Worm (Caenorhabditis elegans): ENCODE data around the gene acp-6.

Gene acp-6

DNA sequence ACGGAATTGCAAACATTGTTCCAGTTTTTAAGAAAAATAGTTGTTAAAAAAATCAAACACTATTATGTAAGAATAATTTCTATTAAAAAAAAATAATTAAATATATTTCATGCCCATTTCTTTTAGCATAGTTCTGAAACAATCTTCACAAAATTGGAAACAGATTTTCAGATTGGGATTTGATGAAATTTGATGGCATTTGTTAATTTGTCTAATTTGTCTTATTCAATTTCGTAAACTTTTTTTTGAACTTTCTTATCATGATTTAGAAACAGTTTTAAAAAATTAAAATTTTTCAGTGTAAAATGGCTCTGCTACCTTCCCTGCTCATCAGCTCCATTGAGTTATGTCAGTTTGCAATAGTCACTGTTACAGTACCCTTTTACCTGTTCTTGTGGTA is 21.1 kb downstream of the acp-6 start, which contains the start of gene srv-13:
Gene srv-13, plus strand, starts transcription at position 301 of the 400 bp plus-strand sequence.
- TF ChIP-seq nhr-102 (tag; optimal IDR thresholded peaks at IDR 0.05) = no peak

DNA sequence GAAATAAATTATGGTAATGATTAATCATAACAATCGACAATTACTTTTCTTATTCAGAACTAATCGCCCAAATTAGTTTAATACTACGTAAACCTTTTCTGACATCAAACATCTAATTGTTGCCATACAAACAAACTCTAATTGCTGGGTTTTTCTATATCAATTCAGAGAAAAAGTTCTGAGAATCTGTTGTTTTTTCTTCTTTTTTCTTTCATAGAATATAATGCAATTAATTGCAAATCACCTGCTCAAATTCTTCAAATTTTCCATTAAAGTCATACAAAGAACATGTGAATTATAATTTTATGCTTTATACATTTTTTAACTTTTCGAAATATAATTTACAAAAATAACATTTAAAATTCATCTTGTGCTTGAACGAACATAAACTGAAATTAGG is 22.5 kb downstream of the acp-6 start:
- TF ChIP-seq ceh-44 (GFP tag; IDR thresholded peaks at IDR 0.05) = no peak
- no peak for TF ChIP-seq F44E2.7 (GFP tag; IDR thresholded peaks at IDR 0.05)
- TF ChIP-seq madf-5 (GFP tag; IDR thresholded peaks at IDR 0.05) = no peak
- TF ChIP-seq F26F4.8 (GFP tag; conservative IDR thresholded peaks at IDR 0.05) = no peak
- TF ChIP-seq ceh-82 (tag; optimal IDR thresholded peaks at IDR 0.05) = no peak
- no peak for TF ChIP-seq gei-8 (GFP tag; optimal IDR thresholded peaks at IDR 0.05)
- no peak for TF ChIP-seq nhr-77 (tag; optimal IDR thresholded peaks at IDR 0.05)
- TF ChIP-seq unc-62 (GFP tag; optimal IDR thresholded peaks at IDR 0.05 in 1 of 2) = no peak
- TF ChIP-seq unc-62 (tag; optimal IDR thresholded peaks at IDR 0.05) = no peak
- TF ChIP-seq lin-39 (tag; optimal IDR thresholded peaks at IDR 0.05) = no peak
- TF ChIP-seq nhr-42 (GFP tag; IDR thresholded peaks at IDR 0.05) = no peak
- no peak for TF ChIP-seq nhr-6 (tag; optimal IDR thresholded peaks at IDR 0.05)
- TF ChIP-seq snpc-1.2 (GFP tag; IDR thresholded peaks at IDR 0.05) = no peak
- TF ChIP-seq lin-15B (tag; optimal IDR thresholded peaks at IDR 0.05) = no peak
- no peak for TF ChIP-seq fos-1 (tag; optimal IDR thresholded peaks at IDR 0.05)
- TF ChIP-seq nhr-237 (tag; optimal IDR thresholded peaks at IDR 0.05) = no peak

DNA sequence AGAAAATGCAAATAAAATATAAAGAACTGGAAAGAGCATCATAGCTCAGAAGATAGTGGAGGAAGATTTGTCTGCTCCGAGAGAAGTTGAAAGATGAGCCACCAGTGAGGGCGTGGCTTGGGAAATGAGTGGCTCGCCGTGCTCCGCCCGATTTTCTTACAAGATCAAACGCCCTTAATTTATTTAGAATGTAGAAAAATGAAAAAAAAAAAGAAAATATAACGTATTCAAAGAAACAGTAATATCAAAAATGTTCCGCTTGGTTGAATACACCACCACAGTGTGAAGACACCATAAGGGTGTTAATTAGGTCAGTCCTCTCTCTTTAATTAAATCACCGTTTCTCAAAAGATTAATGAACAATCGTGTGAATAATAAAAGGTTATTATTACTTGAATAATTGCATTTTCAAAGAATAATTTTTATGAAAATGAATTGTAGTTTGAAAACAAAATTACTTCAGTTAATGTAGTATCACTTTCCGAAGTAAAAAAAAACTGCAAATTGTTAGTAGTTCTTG is 23.5 kb downstream of the acp-6 start, which contains the start of gene sfrp-1:
Gene sfrp-1, minus strand, starts transcription at position 51 of the 520 bp plus-strand sequence.
- no peak for TF ChIP-seq nhr-6 (tag; optimal IDR thresholded peaks at IDR 0.05)
- no peak for TF ChIP-seq nhr-77 (tag; optimal IDR thresholded peaks at IDR 0.05)
- TF ChIP-seq ZK337.2 (GFP tag; IDR thresholded peaks at IDR 0.05) = no peak
- TF ChIP-seq mes-2 (tag; optimal IDR thresholded peaks at IDR 0.05; ENCODE audit: poor library complexity, severe bottlenecking) = no peak
- no peak for TF ChIP-seq duxl-1 (tag; optimal IDR thresholded peaks at IDR 0.05; ENCODE audit: poor library complexity)
- no peak for TF ChIP-seq arid-1 (GFP tag; conservative IDR thresholded peaks at IDR 0.05)
- TF ChIP-seq nhr-41 (GFP tag; IDR thresholded peaks at IDR 0.05) = no peak
- TF ChIP-seq daf-12 (tag; optimal IDR thresholded peaks at IDR 0.05) = no peak
- no peak for TF ChIP-seq tag-97 (GFP tag; IDR thresholded peaks at IDR 0.05)
- no peak for TF ChIP-seq unc-62 (GFP tag; optimal IDR thresholded peaks at IDR 0.05 in 1 of 2)
- no peak for TF ChIP-seq unc-62 (tag; optimal IDR thresholded peaks at IDR 0.05)
- no peak for TF ChIP-seq snpc-1.2 (GFP tag; IDR thresholded peaks at IDR 0.05)
- no peak for TF ChIP-seq pha-4 (GFP tag; IDR thresholded peaks at IDR 0.05)
- no peak for TF ChIP-seq pha-4 (tag; optimal IDR thresholded peaks at IDR 0.05)
- no peak for TF ChIP-seq mdt-29 (GFP tag; IDR thresholded peaks at IDR 0.05)
- no peak for TF ChIP-seq mdl-1 (tag; optimal IDR thresholded peaks at IDR 0.05)
- TF ChIP-seq ces-1 (GFP tag; optimal IDR thresholded peaks at IDR 0.05) = no peak
- no peak for TF ChIP-seq dmd-9 (GFP tag; IDR thresholded peaks at IDR 0.05)
- no peak for TF ChIP-seq lin-39 (tag; optimal IDR thresholded peaks at IDR 0.05)
- TF ChIP-seq php-3 (GFP tag; IDR thresholded peaks at IDR 0.05) = no peak
- no peak for TF ChIP-seq lin-29 (GFP tag; IDR thresholded peaks at IDR 0.05)

DNA sequence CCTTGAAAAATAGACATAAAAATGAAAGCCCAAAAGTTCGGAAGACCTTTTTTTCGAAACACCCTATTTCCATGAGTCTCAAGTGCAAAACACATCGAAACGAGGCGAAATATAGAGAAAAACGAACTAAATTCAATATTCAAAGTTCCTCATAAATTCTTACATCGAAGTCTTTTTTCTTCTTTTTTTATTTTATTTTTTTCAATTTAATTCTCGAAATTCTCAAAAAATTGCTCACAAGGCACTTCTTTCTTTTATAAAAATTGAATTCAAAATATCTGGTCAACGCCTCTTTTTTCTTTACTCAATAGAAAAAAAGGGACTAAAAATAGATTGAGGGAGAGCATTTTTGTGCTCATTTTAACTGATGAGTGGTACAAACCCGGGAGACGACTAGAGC is 30.7 kb downstream of the acp-6 start:
- TF ChIP-seq pqm-1 (tag; optimal IDR thresholded peaks at IDR 0.05) = no peak
- peak; percentile 27 for TF ChIP-seq fkh-10 (GFP tag; optimal IDR thresholded peaks at IDR 0.05)

DNA sequence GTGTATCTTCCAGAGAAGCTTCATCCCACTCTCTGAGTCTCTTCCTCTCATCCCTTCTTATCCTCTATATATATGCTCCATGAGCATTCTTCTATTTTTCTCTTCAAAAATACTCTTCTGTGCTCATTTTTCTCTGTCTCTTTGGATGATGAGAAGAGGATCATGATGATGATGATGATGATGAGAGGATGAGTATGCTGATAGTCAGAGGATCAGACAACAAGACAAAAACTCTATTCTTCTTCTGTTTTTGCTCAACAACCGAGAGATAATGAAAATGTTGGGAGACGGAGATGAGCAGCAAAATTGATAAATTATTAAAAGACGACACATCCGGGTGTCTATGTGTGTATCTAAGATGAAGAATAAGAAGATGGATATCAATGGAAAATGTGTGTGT is 32.6 kb downstream of the acp-6 start:
- TF ChIP-seq unc-62 (GFP tag; optimal IDR thresholded peaks at IDR 0.05 in 1 of 2) (peak in 1 of 2 experiments; percentile 96), unc-62 (tag; optimal IDR thresholded peaks at IDR 0.05) (no peak), nhr-11 (tag; optimal IDR thresholded peaks at IDR 0.05) (peak; percentile 74), daf-16 (GFP tag; optimal IDR thresholded peaks at IDR 0.05) (peak in 1 of 2 experiments; percentile 46), daf-16 (tag; optimal IDR thresholded peaks at IDR 0.05) (no peak), zag-1 (tag; optimal IDR thresholded peaks at IDR 0.05) (no peak), set-16 (GFP tag; IDR thresholded peaks at IDR 0.05) (no peak), ctbp-1 (GFP tag; IDR thresholded peaks at IDR 0.05) (0 out of 2 replicates have a peak, but pooled peaks have one; percentile 20), hlh-30 (tag; optimal IDR thresholded peaks at IDR 0.05; ENCODE audit: insufficient read depth) (peak; percentile 4)
